Fruit fly (Drosophila melanogaster): ENCODE results near the gene Trx2.
A peak's percentile ranks its signal among the peaks of the same experiment; 100 is the strongest.

The Trx2 gene

DNA sequence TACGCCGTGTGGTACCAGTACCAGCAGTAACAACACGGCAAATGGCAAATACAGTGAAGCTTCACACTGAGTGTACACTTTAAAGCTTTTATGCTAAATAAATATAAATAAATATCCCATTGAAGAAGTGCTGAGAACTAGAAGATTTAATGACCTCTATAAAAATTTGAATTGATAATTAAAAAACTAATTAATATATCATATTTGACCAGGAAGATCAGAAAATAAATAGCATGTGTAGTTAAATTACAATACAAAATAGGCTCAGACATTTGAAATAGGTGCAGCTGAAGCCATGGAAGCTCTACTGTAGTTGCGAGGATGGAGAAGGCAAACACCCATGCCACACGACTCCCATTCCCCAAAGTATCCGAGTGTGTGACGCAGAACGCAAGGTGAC lies 48.4 kb upstream of the Trx2 start (continued):
- TF ChIP-seq z (GFP tag; IDR thresholded peaks at IDR 0.05) (no peak), CG17328 (GFP tag; IDR thresholded peaks at IDR 0.05) (no peak), Chrac-16 (GFP tag; optimal IDR thresholded peaks at IDR 0.05) (no peak), ewg (GFP tag; optimal IDR thresholded peaks at IDR 0.05) (peak; percentile 20), Hmx (GFP tag; optimal IDR thresholded peaks at IDR 0.05) (no peak), CG15011 (GFP tag; optimal IDR thresholded peaks at IDR 0.05) (no peak), Hr39 (optimal IDR thresholded peaks at IDR 0.05) (no peak), odd (GFP tag; optimal IDR thresholded peaks at IDR 0.05) (no peak), Taf1 (GFP tag; IDR thresholded peaks at IDR 0.05) (no peak), stwl (tag; optimal IDR thresholded peaks at IDR 0.05) (no peak), CG15514 (GFP tag; optimal IDR thresholded peaks at IDR 0.05) (peak; percentile 16), CG10565 (GFP tag; optimal IDR thresholded peaks at IDR 0.05) (no peak), Pdp1 (GFP tag; optimal IDR thresholded peaks at IDR 0.05) (no peak), Gug (GFP tag; IDR thresholded peaks at IDR 0.05) (0 out of 4 replicates have a peak, but pooled peaks have one; percentile 15), pnt (GFP tag; optimal IDR thresholded peaks at IDR 0.05) (no peak), Asciz (GFP tag; optimal IDR thresholded peaks at IDR 0.05) (peak; percentile 24), Sin3A (optimal IDR thresholded peaks at IDR 0.05) (no peak), H15 (GFP tag; IDR thresholded peaks at IDR 0.05) (no peak), gsb-n (tag; optimal IDR thresholded peaks at IDR 0.05) (no peak), Tbp (GFP tag; optimal IDR thresholded peaks at IDR 0.05) (no peak), Hand (GFP tag; optimal IDR thresholded peaks at IDR 0.05) (no peak), NfI (GFP tag; optimal IDR thresholded peaks at IDR 0.05) (peak; percentile 12), CG11247 (GFP tag; IDR thresholded peaks at IDR 0.05) (no peak), CG16815 (GFP tag; optimal IDR thresholded peaks at IDR 0.05) (peak; percentile 18), Xbp1 (GFP tag; optimal IDR thresholded peaks at IDR 0.05) (peak; percentile 51), Deaf1 (tag; optimal IDR thresholded peaks at IDR 0.05) (peak; percentile 18), CG5953 (GFP tag; IDR thresholded peaks at IDR 0.05) (no peak), Jarid2 (GFP tag; optimal IDR thresholded peaks at IDR 0.05) (no peak), ci (GFP tag; IDR thresholded peaks at IDR 0.05) (no peak), CG18262 (tag; optimal IDR thresholded peaks at IDR 0.05) (peak; percentile 42), HmgD (GFP tag; optimal IDR thresholded peaks at IDR 0.05) (no peak), CG8924 (tag; optimal IDR thresholded peaks at IDR 0.05) (peak; percentile 51), CG8944 (GFP tag; optimal IDR thresholded peaks at IDR 0.05) (no peak), pzg (GFP tag; optimal IDR thresholded peaks at IDR 0.05) (no peak), btn (GFP tag; optimal IDR thresholded peaks at IDR 0.05) (no peak), CG11456 (GFP tag; IDR thresholded peaks at IDR 0.05) (no peak), Neu2 (GFP tag; optimal IDR thresholded peaks at IDR 0.05; ENCODE audit: borderline replicate concordance) (no peak), fd64A (GFP tag; optimal IDR thresholded peaks at IDR 0.05) (no peak), disco-r (GFP tag; optimal IDR thresholded peaks at IDR 0.05) (no peak), D (optimal IDR thresholded peaks at IDR 0.05) (no peak), D (GFP tag; optimal IDR thresholded peaks at IDR 0.05) (peak; percentile 6), ato (GFP tag; IDR thresholded peaks at IDR 0.05; ENCODE audit: partially characterized antibody) (no peak), bigmax (GFP tag; optimal IDR thresholded peaks at IDR 0.05) (no peak), trh (GFP tag; optimal IDR thresholded peaks at IDR 0.05) (no peak), Aef1 (GFP tag; IDR thresholded peaks at IDR 0.05) (peak; percentile 57; the same call in 2 of the 3 replicates), gro (GFP tag; optimal IDR thresholded peaks at IDR 0.05) (no peak), CG2120 (GFP tag; optimal IDR thresholded peaks at IDR 0.05) (peak; percentile 52), nmo (GFP tag; optimal IDR thresholded peaks at IDR 0.05) (peak; percentile 54), slbo (GFP tag; IDR thresholded peaks at IDR 0.05) (peak; percentile 35; the same call in 1 of the 2 replicates), CG3726 (GFP tag; IDR thresholded peaks at IDR 0.05) (no peak), Fer2 (tag; optimal IDR thresholded peaks at IDR 0.05) (no peak), Dbx (GFP tag; IDR thresholded peaks at IDR 0.05) (no peak), CG6813 (GFP tag; optimal IDR thresholded peaks at IDR 0.05) (no peak)
